Fruit fly (Drosophila melanogaster) whole organism, embryonic: ENCODE measurements around the gene Desat2.

Experiments
- ATbp ChIP-seq: fragments of 200-800 bp; sonication (Bioruptor generic); optimal IDR thresholded peaks from 2 replicates; lab custom pipeline; 2017; ENCODE audit warnings: missing biosample characterization, mild to moderate bottlenecking, missing genetic modification characterization, missing genetic modification reagents
- Atf6 ChIP-seq: fragments of 200-800 bp; sonication (Bioruptor generic); IDR thresholded peaks from 2 replicates; pipeline ENCODE4 v1.3.6; 2022; ENCODE audit warnings: missing biosample characterization, missing genetic modification characterization
- CG1024 ChIP-seq: fragments of 200-800 bp; sonication (Bioruptor generic); IDR thresholded peaks from 2 replicates; pipeline ENCODE4 v1.3.6; 2022; ENCODE audit warnings: missing biosample characterization, missing genetic modification characterization
- CG10274 ChIP-seq: fragments of 200-800 bp; sonication (Bioruptor generic); optimal IDR thresholded peaks from 3 replicates; lab custom pipeline; 2017; ENCODE audit warnings: missing biosample characterization, mild to moderate bottlenecking, missing genetic modification characterization
- CG10366 ChIP-seq: fragments of 200-800 bp; sonication (Bioruptor generic); IDR thresholded peaks from 2 replicates; pipeline ENCODE4 v1.3.6; 2022; ENCODE audit warnings: missing biosample characterization, missing genetic modification characterization
- CG10431 ChIP-seq: fragments of 200-800 bp; sonication (Bioruptor generic); optimal IDR thresholded peaks from 3 replicates; lab custom pipeline; 2018; ENCODE audit warnings: missing biosample characterization, mild to moderate bottlenecking, missing genetic modification characterization
- CG10979 ChIP-seq: fragments of 200-800 bp; sonication (Bioruptor generic); optimal IDR thresholded peaks from 2 replicates; lab custom pipeline; 2018; ENCODE audit warnings: missing biosample characterization, mild to moderate bottlenecking, missing genetic modification characterization, moderate library complexity
- CG13287 ChIP-seq: fragments of 200-800 bp; sonication (Bioruptor generic); IDR thresholded peaks from 2 replicates; pipeline ENCODE4 v1.3.6; 2022; ENCODE audit warnings: missing biosample characterization, missing genetic modification characterization; ENCODE audit not compliant: partially characterized antibody
- CG13624 ChIP-seq: fragments of 200-800 bp; sonication (Bioruptor generic); optimal IDR thresholded peaks from 2 replicates; lab custom pipeline; 2016; ENCODE audit warnings: missing biosample characterization, missing genetic modification characterization
- CG14667 ChIP-seq: fragments of 200-800 bp; sonication (Bioruptor generic); IDR thresholded peaks from 2 replicates; pipeline ENCODE4 v1.3.6; 2022; ENCODE audit warnings: missing biosample characterization, missing genetic modification characterization
- CG14860 ChIP-seq: fragments of 200-800 bp; sonication (Bioruptor generic); IDR thresholded peaks from 3 replicates; pipeline ENCODE4 v1.3.6; 2022; ENCODE audit warnings: missing biosample characterization, missing genetic modification characterization; ENCODE audit not compliant: partially characterized antibody
- CG18262 ChIP-seq: fragments of 200-800 bp; optimal IDR thresholded peaks from 3 replicates; lab custom pipeline; 2019; ENCODE audit warnings: missing biosample characterization, mild to moderate bottlenecking, missing genetic modification characterization, moderate library complexity
- CG2202 ChIP-seq: fragments of 200-800 bp; sonication (Bioruptor generic); optimal IDR thresholded peaks from 2 replicates; lab custom pipeline; 2018; ENCODE audit warnings: missing biosample characterization, mild to moderate bottlenecking, missing genetic modification characterization
- CG31441 ChIP-seq: fragments of 200-800 bp; sonication (Bioruptor generic); IDR thresholded peaks from 2 replicates; pipeline ENCODE4 v1.3.6; 2022; ENCODE audit warnings: missing biosample characterization, missing genetic modification characterization
- CG32772 ChIP-seq: fragments of 200-800 bp; sonication (Bioruptor generic); IDR thresholded peaks from 2 replicates; pipeline ENCODE4 v1.3.6; 2022; ENCODE audit warnings: missing biosample characterization, missing genetic modification characterization
- CG33557 ChIP-seq: fragments of 200-800 bp; sonication (Bioruptor generic); optimal IDR thresholded peaks from 2 replicates; lab custom pipeline; 2019; ENCODE audit warnings: missing biosample characterization, mild to moderate bottlenecking, missing genetic modification characterization, moderate library complexity
- CG4282 ChIP-seq: fragments of 200-800 bp; sonication (Bioruptor generic); optimal IDR thresholded peaks from 2 replicates; lab custom pipeline; 2016; ENCODE audit warnings: missing biosample characterization, missing genetic modification characterization
- CG4360 ChIP-seq: fragments of 200-800 bp; sonication (Bioruptor generic); IDR thresholded peaks from 2 replicates; pipeline ENCODE4 v1.3.6; 2022; ENCODE audit warnings: missing biosample characterization, missing genetic modification characterization
- CG9797 ChIP-seq: fragments of 200-800 bp; sonication (Bioruptor generic); optimal IDR thresholded peaks from 3 replicates; lab custom pipeline; 2018; ENCODE audit warnings: missing biosample characterization, mild to moderate bottlenecking, missing genetic modification characterization
- CTCF ChIP-seq: fragments of 200-800 bp; sonication (Bioruptor generic); optimal IDR thresholded peaks from 2 replicates; lab custom pipeline; 2017; ENCODE audit warnings: missing biosample characterization, mild to moderate bottlenecking, missing genetic modification characterization, moderate library complexity
- Dip2 ChIP-seq: fragments of 200-800 bp; sonication (Bioruptor generic); IDR thresholded peaks from 2 replicates; pipeline ENCODE4 v1.3.6; 2022; ENCODE audit warnings: missing biosample characterization, missing genetic modification characterization
- HLH4C ChIP-seq: fragments of 200-800 bp; sonication (Bioruptor generic); IDR thresholded peaks from 3 replicates; pipeline ENCODE4 v1.3.6; 2022; ENCODE audit warnings: missing biosample characterization, missing genetic modification characterization; ENCODE audit not compliant: partially characterized antibody
- HLHmδ ChIP-seq: fragments of 200-800 bp; sonication (Bioruptor generic); optimal IDR thresholded peaks from 2 replicates; lab custom pipeline; 2018; ENCODE audit warnings: missing biosample characterization, mild to moderate bottlenecking, missing genetic modification characterization, moderate library complexity
- Hand ChIP-seq: fragments of 200-800 bp; sonication (Bioruptor generic); optimal IDR thresholded peaks from 2 replicates; lab custom pipeline; 2017; ENCODE audit warnings: mild to moderate bottlenecking, missing biosample characterization, missing genetic modification reagents, missing genetic modification characterization
- Kr ChIP-seq: fragments of 200-800 bp; sonication (Bioruptor generic); optimal IDR thresholded peaks from 2 replicates; lab custom pipeline; 2017; ENCODE audit warnings: missing biosample characterization, mild to moderate bottlenecking, missing genetic modification characterization
- MBD-R2 ChIP-seq: fragments of 200-800 bp; sonication (Bioruptor generic); IDR thresholded peaks from 2 replicates; pipeline ENCODE4 v1.3.6; 2022; ENCODE audit warnings: missing biosample characterization, missing genetic modification characterization
- Oli ChIP-seq: fragments of 200-800 bp; sonication (Bioruptor generic); optimal IDR thresholded peaks from 2 replicates; lab custom pipeline; 2018; ENCODE audit warnings: missing biosample characterization, mild to moderate bottlenecking, missing genetic modification characterization, moderate library complexity
- Side ChIP-seq: fragments of 200-800 bp; sonication (Bioruptor generic); optimal IDR thresholded peaks from 2 replicates; lab custom pipeline; 2016; ENCODE audit warnings: missing biosample characterization, missing genetic modification characterization
- Six4 ChIP-seq: fragments of 200-800 bp; sonication (Bioruptor generic); optimal IDR thresholded peaks from 2 replicates; lab custom pipeline; 2016; ENCODE audit warnings: missing biosample characterization, missing genetic modification characterization
- Xrp1 ChIP-seq: fragments of 200-800 bp; sonication (Bioruptor generic); IDR thresholded peaks from 2 replicates; pipeline ENCODE4 v1.3.6; 2022; ENCODE audit warnings: missing biosample characterization, missing genetic modification characterization
- YL-1 ChIP-seq: fragments of 200-800 bp; sonication (Bioruptor generic); optimal IDR thresholded peaks from 3 replicates; lab custom pipeline; 2017; ENCODE audit warnings: missing biosample characterization, mild to moderate bottlenecking, missing genetic modification characterization
- ab ChIP-seq: fragments of 200-800 bp; sonication (Bioruptor generic); optimal IDR thresholded peaks from 2 replicates; lab custom pipeline; 2016; ENCODE audit warnings: missing biosample characterization, missing genetic modification characterization
- amos ChIP-seq: fragments of 200-800 bp; sonication (Bioruptor generic); IDR thresholded peaks from 2 replicates; pipeline ENCODE4 v1.3.6; 2022; ENCODE audit warnings: missing biosample characterization, missing genetic modification characterization; ENCODE audit not compliant: partially characterized antibody
- bbx ChIP-seq: fragments of 200-800 bp; sonication (Bioruptor generic); IDR thresholded peaks from 2 replicates; pipeline ENCODE4 v1.3.6; 2022; ENCODE audit warnings: missing biosample characterization, missing genetic modification characterization; ENCODE audit not compliant: partially characterized antibody
- chm ChIP-seq: fragments of 200-800 bp; sonication (Bioruptor generic); IDR thresholded peaks from 2 replicates; pipeline ENCODE4 v1.3.6; 2022; ENCODE audit warnings: missing biosample characterization, missing genetic modification characterization
- ci ChIP-seq: fragments of 200-800 bp; sonication (Bioruptor generic); IDR thresholded peaks from 3 replicates; pipeline ENCODE4 v1.3.6; 2022; ENCODE audit warnings: missing biosample characterization, missing genetic modification characterization
- dm ChIP-seq: fragments of 200-800 bp; sonication (Bioruptor generic); optimal IDR thresholded peaks from 3 replicates; lab custom pipeline; 2016; ENCODE audit warnings: missing biosample characterization, missing genetic modification characterization
- grn ChIP-seq: fragments of 200-800 bp; sonication (Bioruptor generic); optimal IDR thresholded peaks from 3 replicates; lab custom pipeline; 2017; ENCODE audit warnings: missing biosample characterization, missing genetic modification characterization
- hb ChIP-seq: fragments of 200-800 bp; sonication (Bioruptor generic); IDR thresholded peaks from 3 replicates; pipeline ENCODE4 v1.3.6; 2022; ENCODE audit warnings: missing biosample characterization, missing genetic modification characterization; ENCODE audit not compliant: partially characterized antibody
- lab ChIP-seq: fragments of 200-800 bp; sonication (Bioruptor generic); optimal IDR thresholded peaks from 3 replicates; lab custom pipeline; 2017; ENCODE audit warnings: missing biosample characterization, missing genetic modification characterization, mild to moderate bottlenecking, moderate library complexity, missing genetic modification reagents
- lilli ChIP-seq: fragments of 200-800 bp; sonication (Bioruptor generic); optimal IDR thresholded peaks from 3 replicates; lab custom pipeline; 2016; ENCODE audit warnings: missing biosample characterization, missing genetic modification characterization
- nmo ChIP-seq: fragments of 200-800 bp; sonication (Bioruptor generic); optimal IDR thresholded peaks from 2 replicates; lab custom pipeline; 2018; ENCODE audit warnings: missing biosample characterization, mild to moderate bottlenecking, missing genetic modification characterization, moderate library complexity
- p53 ChIP-seq: fragments of 200-800 bp; sonication (Bioruptor generic); optimal IDR thresholded peaks from 2 replicates; lab custom pipeline; 2016; ENCODE audit warnings: missing biosample characterization, missing genetic modification characterization
- ranshi ChIP-seq: fragments of 200-800 bp; sonication (Bioruptor generic); IDR thresholded peaks from 2 replicates; pipeline ENCODE4 v1.3.6; 2022; ENCODE audit warnings: missing biosample characterization, missing genetic modification characterization
- salm ChIP-seq: fragments of 200-800 bp; sonication (Bioruptor generic); optimal IDR thresholded peaks from 2 replicates; lab custom pipeline; 2018; ENCODE audit warnings: missing biosample characterization, mild to moderate bottlenecking, missing genetic modification characterization
- slbo ChIP-seq: fragments of 200-800 bp; sonication (Bioruptor generic); IDR thresholded peaks from 2 replicates; pipeline ENCODE4 v1.3.6; 2022; ENCODE audit warnings: missing biosample characterization, missing genetic modification characterization
- slp2 ChIP-seq: fragments of 200-800 bp; sonication (Bioruptor generic); optimal IDR thresholded peaks from 2 replicates; lab custom pipeline; 2016; ENCODE audit warnings: missing biosample characterization, missing genetic modification characterization
- sob ChIP-seq: fragments of 200-800 bp; sonication (Bioruptor generic); IDR thresholded peaks from 2 replicates; pipeline ENCODE4 v1.3.6; 2022; ENCODE audit warnings: missing biosample characterization, missing genetic modification characterization
- wdn ChIP-seq: fragments of 200-800 bp; sonication (Bioruptor generic); IDR thresholded peaks from 2 replicates; pipeline ENCODE4 v1.3.6; 2022; ENCODE audit warnings: missing biosample characterization, missing genetic modification characterization

The Desat2 gene

dm6 chr3R:12406235-12407196 lies 29.5 kb upstream of the Desat2 start, which contains the start of gene CG5167 (continued):
- TF ChIP-seq grn = peak; percentile 93
- TF ChIP-seq CG13287 (GFP tag; lab: Robert Waterston, UW) = peak; percentile 52; the same call in 1 of the 2 replicates
- TF ChIP-seq ranshi = no peak
- peak; percentile 58 for TF ChIP-seq CG18262 (tag; lab: Kevin White, UChicago)
- no peak for TF ChIP-seq dm (GFP tag; lab: Kevin White, UChicago)
- 0 out of 2 replicates have a peak, but pooled peaks have one; percentile 22 for TF ChIP-seq bbx (GFP tag; lab: Robert Waterston, UW)
- no peak for TF ChIP-seq hb (GFP tag; lab: Robert Waterston, UW)
- TF ChIP-seq ab = no peak
- no peak for TF ChIP-seq salm (tag; lab: Kevin White, UChicago)
- no peak for TF ChIP-seq CG10274
- peak; percentile 43; the same call in 1 of the 3 replicates for TF ChIP-seq ci (GFP tag; lab: Robert Waterston, UW)
- peak; percentile 18 for TF ChIP-seq CG4282 (GFP tag; lab: Kevin White, UChicago)
- TF ChIP-seq HLHmδ (GFP tag; lab: Kevin White, UChicago) = no peak
- TF ChIP-seq HLH4C (GFP tag; lab: Robert Waterston, UW) = peak; percentile 39; the same call in 2 of the 3 replicates
- no peak for TF ChIP-seq CG10366
- peak; percentile 49 for TF ChIP-seq Xrp1
- no peak for TF ChIP-seq wdn (GFP tag; lab: Robert Waterston, UW)
- TF ChIP-seq MBD-R2 (GFP tag; lab: Robert Waterston, UW) = peak; percentile 21; the same call in 1 of the 2 replicates
- TF ChIP-seq CTCF (GFP tag; lab: Kevin White, UChicago) = no peak
- TF ChIP-seq CG2202 (tag; lab: Kevin White, UChicago) = peak; percentile 7
- no peak for TF ChIP-seq sob (GFP tag; lab: Robert Waterston, UW)
- no peak; the same call in 1 of the 2 replicates for TF ChIP-seq chm
- no peak for TF ChIP-seq p53 (GFP tag; lab: Kevin White, UChicago)
- TF ChIP-seq Atf6 (GFP tag; lab: Robert Waterston, UW) = no peak
- TF ChIP-seq CG31441 = peak; percentile 38; the same call in 1 of the 2 replicates
- no peak for TF ChIP-seq slp2 (GFP tag; lab: Kevin White, UChicago)
- no peak; the same call in 1 of the 2 replicates for TF ChIP-seq slbo (GFP tag; lab: Robert Waterston, UW)
- TF ChIP-seq CG14667 (GFP tag; lab: Robert Waterston, UW) = no peak
- TF ChIP-seq lilli = peak; percentile 45
- no peak for TF ChIP-seq CG14860
- peak; percentile 22 for TF ChIP-seq nmo
- no peak for TF ChIP-seq Kr
- TF ChIP-seq Hand (GFP tag; lab: Kevin White, UChicago) = no peak
- TF ChIP-seq Side = no peak
- TF ChIP-seq CG4360 (GFP tag; lab: Robert Waterston, UW) = no peak
- TF ChIP-seq Six4 = no peak
- TF ChIP-seq CG32772 (GFP tag; lab: Robert Waterston, UW) = no peak
- TF ChIP-seq CG33557 (GFP tag; lab: Kevin White, UChicago) = peak; percentile 19
- TF ChIP-seq Oli (tag; lab: Kevin White, UChicago) = peak; percentile 2
- no peak for TF ChIP-seq ATbp
- TF ChIP-seq CG10431 (GFP tag; lab: Kevin White, UChicago) = no peak
- peak; percentile 7; the same call in 1 of the 2 replicates for TF ChIP-seq amos (GFP tag; lab: Robert Waterston, UW)
- TF ChIP-seq CG10979 = peak; percentile 61
- no peak for TF ChIP-seq CG1024
- TF ChIP-seq lab = peak; percentile 54
- TF ChIP-seq CG9797 (GFP tag; lab: Kevin White, UChicago) = no peak
- no peak for TF ChIP-seq YL-1 (GFP tag; lab: Kevin White, UChicago)
- no peak for TF ChIP-seq CG13624 (GFP tag; lab: Kevin White, UChicago)
- TF ChIP-seq Dip2 (GFP tag; lab: Robert Waterston, UW) = no peak
